Worm (Caenorhabditis elegans): ENCODE measurements around the gene C17B7.3.

The C17B7.3 gene

DNA sequence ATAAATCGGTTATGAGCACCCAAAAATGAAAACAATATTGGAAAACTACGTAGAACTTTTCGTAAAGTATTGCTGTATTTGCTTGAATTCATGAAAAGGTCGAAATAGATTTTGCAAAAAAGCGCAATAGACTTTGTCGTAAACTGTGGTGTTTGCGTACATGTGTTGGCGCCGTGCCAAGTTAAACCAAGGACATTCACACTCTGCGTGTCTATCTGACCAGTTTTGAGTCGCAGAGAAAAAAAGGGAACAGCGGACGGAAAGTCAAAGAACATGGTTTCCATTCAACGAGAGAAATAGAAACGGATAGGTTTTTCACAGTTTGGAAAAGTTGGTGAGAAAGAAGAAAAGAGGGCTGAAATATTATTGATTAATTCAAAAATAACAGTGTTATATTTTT, 48.4 kb downstream of the C17B7.3 start (continued):
- TF ChIP-seq nhr-237 (tag; optimal IDR thresholded peaks at IDR 0.05) (no peak), nhr-6 (tag; optimal IDR thresholded peaks at IDR 0.05) (peak; percentile 83), lin-11 (tag; optimal IDR thresholded peaks at IDR 0.05) (peak; percentile 37), elt-1 (tag; optimal IDR thresholded peaks at IDR 0.05) (no peak), ztf-1 (GFP tag; conservative IDR thresholded peaks at IDR 0.05) (no peak), nhr-10 (tag; optimal IDR thresholded peaks at IDR 0.05) (no peak), peb-1 (tag; optimal IDR thresholded peaks at IDR 0.05) (no peak), dmd-4 (tag; optimal IDR thresholded peaks at IDR 0.05) (no peak), unc-55 (GFP tag; optimal IDR thresholded peaks at IDR 0.05) (peak; percentile 63), F13H6.1 (tag; optimal IDR thresholded peaks at IDR 0.05) (peak; percentile 90), nhr-129 (tag; optimal IDR thresholded peaks at IDR 0.05) (peak; percentile 89), ztf-11 (tag; optimal IDR thresholded peaks at IDR 0.05) (no peak), skn-1 (tag; optimal IDR thresholded peaks at IDR 0.05) (no peak), Y55F3AM.14 (GFP tag; optimal IDR thresholded peaks at IDR 0.05) (peak; percentile 56), unc-62 (GFP tag; optimal IDR thresholded peaks at IDR 0.05) (no peak), ama-1 (optimal IDR thresholded peaks at IDR 0.05) (no peak), zag-1 (tag; optimal IDR thresholded peaks at IDR 0.05) (peak; percentile 42), nhr-12 (tag; optimal IDR thresholded peaks at IDR 0.05) (no peak)

Data from whole organism, L2 larva.